Worm (Caenorhabditis elegans): Measurements from ENCODE around the gene old-2.

ce11 chrII:9831033-9831432, 18.4 kb downstream of the old-2 start, which contains the start of gene ZK938.12:
- TF ChIP-seq rec-8 (tag; optimal IDR thresholded peaks at IDR 0.05) (no peak), let-607 (tag; optimal IDR thresholded peaks at IDR 0.05) (no peak), mcd-1 (GFP tag; IDR thresholded peaks at IDR 0.05) (no peak), B0035.1 (tag; optimal IDR thresholded peaks at IDR 0.05) (no peak), lsy-27 (tag; optimal IDR thresholded peaks at IDR 0.05; ENCODE audit: borderline replicate concordance, insufficient read depth) (no peak), Y53G8AR.9 (GFP tag; conservative IDR thresholded peaks at IDR 0.05) (no peak), hrde-1 (tag; optimal IDR thresholded peaks at IDR 0.05; ENCODE audit: borderline replicate concordance) (no peak), dpff-1 (tag; optimal IDR thresholded peaks at IDR 0.05) (no peak), mel-28 (tag; optimal IDR thresholded peaks at IDR 0.05; ENCODE audit: borderline replicate concordance) (no peak), egl-18 (GFP tag; IDR thresholded peaks at IDR 0.05) (no peak), hlh-26 (GFP tag; conservative IDR thresholded peaks at IDR 0.05) (no peak), pha-4 (tag; optimal IDR thresholded peaks at IDR 0.05) (no peak), egrh-3 (GFP tag; IDR thresholded peaks at IDR 0.05) (no peak), lag-1 (GFP tag; IDR thresholded peaks at IDR 0.05) (no peak)

Measured in whole organism, young adult.